Worm (Caenorhabditis elegans): ENCODE measurements around the gene F26G1.3.

ce11 chrII:4715676-4716075 is 42.9 kb upstream of the F26G1.3 start, which contains the start of gene F41C3.8:
- TF ChIP-seq nhr-76 (tag; optimal IDR thresholded peaks at IDR 0.05) (no peak), nhr-12 (tag; optimal IDR thresholded peaks at IDR 0.05) (no peak), nhr-67 (tag; optimal IDR thresholded peaks at IDR 0.05) (no peak), elt-3 (tag; optimal IDR thresholded peaks at IDR 0.05) (no peak), elt-2 (tag; optimal IDR thresholded peaks at IDR 0.05) (peak; percentile 78), fkh-10 (GFP tag; optimal IDR thresholded peaks at IDR 0.05) (no peak), unc-62 (GFP tag; optimal IDR thresholded peaks at IDR 0.05) (no peak), elt-1 (tag; optimal IDR thresholded peaks at IDR 0.05) (no peak), skn-1 (tag; optimal IDR thresholded peaks at IDR 0.05) (no peak), daf-12 (tag; optimal IDR thresholded peaks at IDR 0.05) (no peak)
